Worm (Caenorhabditis elegans): Measurements from ENCODE around the gene C17F4.12.
"Not testable (repeated sequence)": the region's sequence is repeated elsewhere in the genome, so short reads cannot be mapped to it uniquely, and the experiment has no call there.

C17F4.12 gene

DNA sequence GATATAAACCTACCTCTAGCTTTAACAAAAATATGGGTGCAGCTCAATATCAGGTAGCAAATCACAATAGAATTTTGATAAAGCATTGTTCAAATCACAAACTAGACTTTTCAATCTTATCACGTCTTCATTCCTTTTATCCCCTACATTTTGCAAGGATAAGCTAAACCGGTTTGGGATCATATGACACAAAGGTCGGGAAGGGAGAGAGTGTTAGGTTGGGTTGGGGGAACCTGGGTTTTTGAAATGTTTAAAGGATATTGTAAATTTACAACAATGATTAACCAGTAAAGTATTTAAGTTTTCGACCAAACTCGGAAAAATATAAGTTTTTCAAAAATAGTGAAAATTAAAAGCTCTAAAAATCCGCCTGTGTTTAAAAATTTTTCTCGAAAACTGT, at the start of gene C17F4.12:
TSS of gene C17F4.12 (minus strand) at position 101 of the 400 bp plus-strand sequence.
- TF ChIP-seq med-1 (GFP tag; optimal IDR thresholded peaks at IDR 0.05; ENCODE audit: insufficient read depth) (no peak), ref-1 (GFP tag; conservative IDR thresholded peaks at IDR 0.05) (no peak), cog-1 (tag; optimal IDR thresholded peaks at IDR 0.05) (no peak), flt-1 (GFP tag; IDR thresholded peaks at IDR 0.05) (no peak), ztf-23 (GFP tag; IDR thresholded peaks at IDR 0.05) (no peak), klf-2 (GFP tag; conservative IDR thresholded peaks at IDR 0.05) (no peak), ztf-29 (GFP tag; IDR thresholded peaks at IDR 0.05) (no peak), tab-1 (GFP tag; IDR thresholded peaks at IDR 0.05) (no peak), T22C8.4 (GFP tag; IDR thresholded peaks at IDR 0.05) (no peak)

DNA sequence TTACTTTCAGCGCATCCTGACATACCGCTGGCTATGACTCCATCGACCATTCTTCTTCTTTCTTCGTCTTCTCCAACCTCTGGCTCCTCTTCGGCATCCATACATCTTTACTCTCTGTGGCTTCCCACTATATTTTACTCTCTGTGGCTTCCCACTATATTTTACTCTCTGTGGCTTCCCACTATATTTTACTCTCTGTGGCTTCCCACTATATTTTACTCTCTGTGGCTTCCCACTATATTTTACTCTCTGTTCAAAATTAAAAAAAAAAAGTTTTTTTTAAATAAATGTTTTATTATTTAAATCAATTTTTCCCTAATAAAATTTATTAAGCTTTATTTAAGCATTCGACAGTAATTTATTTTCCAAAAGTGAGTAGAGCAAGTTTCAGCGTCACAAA, 46.6 kb upstream of the C17F4.12 start, which contains the start of gene F39E9.14:
TSS of gene F39E9.14 (minus strand) at position 101 of the 400 bp plus-strand sequence.
- not testable (repeated sequence) for TF ChIP-seq ztf-29 (GFP tag; IDR thresholded peaks at IDR 0.05); tab-1 (GFP tag; IDR thresholded peaks at IDR 0.05); klf-2 (GFP tag; conservative IDR thresholded peaks at IDR 0.05)

DNA sequence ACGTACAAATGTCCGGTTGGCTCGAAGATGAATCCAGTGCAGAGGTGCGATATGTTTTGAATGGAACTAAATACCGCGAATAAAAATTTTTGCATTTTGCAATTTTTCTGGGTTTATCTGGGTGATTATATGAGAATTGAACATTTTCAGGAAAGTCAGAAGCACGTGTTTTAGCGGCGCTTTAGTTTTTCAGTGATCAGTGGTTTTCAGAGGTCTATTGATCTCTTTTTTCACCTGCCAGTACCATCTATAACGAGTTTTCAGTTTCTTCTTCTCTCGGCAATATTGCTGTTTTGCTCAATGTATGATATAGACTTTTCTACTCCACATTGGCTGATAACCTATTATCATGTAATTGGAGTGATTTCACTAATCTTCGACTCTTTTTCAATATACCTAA, 43.1 kb upstream of the C17F4.12 start, which contains the start of gene sri-63:
TSS of gene sri-63 (plus strand) at position 301 of the 400 bp plus-strand sequence.
- TF ChIP-seq klf-2 (GFP tag; conservative IDR thresholded peaks at IDR 0.05) (no peak), ztf-23 (GFP tag; IDR thresholded peaks at IDR 0.05) (no peak), T22C8.4 (GFP tag; IDR thresholded peaks at IDR 0.05) (no peak), flt-1 (GFP tag; IDR thresholded peaks at IDR 0.05) (no peak), tab-1 (GFP tag; IDR thresholded peaks at IDR 0.05) (no peak), cog-1 (tag; optimal IDR thresholded peaks at IDR 0.05) (no peak), med-1 (GFP tag; optimal IDR thresholded peaks at IDR 0.05; ENCODE audit: insufficient read depth) (no peak), ref-1 (GFP tag; conservative IDR thresholded peaks at IDR 0.05) (no peak), ztf-29 (GFP tag; IDR thresholded peaks at IDR 0.05) (no peak)

DNA sequence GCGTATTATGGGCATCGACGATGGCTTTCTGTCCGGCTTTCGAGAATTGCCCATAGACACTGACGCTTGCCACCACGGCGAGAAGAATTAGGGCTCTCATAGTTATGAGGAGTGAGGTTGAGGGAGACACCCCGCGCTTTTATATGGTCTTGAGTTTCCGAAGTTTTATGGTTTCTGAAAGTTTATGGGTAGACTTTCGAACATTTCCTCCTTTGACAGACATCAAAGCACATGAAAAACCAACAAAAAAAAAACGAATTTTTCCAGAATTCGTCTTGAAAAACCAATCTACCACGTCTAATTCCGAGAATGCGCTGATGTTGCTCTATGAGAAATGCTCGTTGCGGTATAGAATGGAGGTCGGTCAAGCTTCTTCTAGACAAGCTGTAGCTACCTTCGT, 40.6 kb upstream of the C17F4.12 start, which contains the start of gene scl-15:
TSS of gene scl-15 (minus strand) at position 101 of the 400 bp plus-strand sequence.
- TF ChIP-seq ztf-29 (GFP tag; IDR thresholded peaks at IDR 0.05) (no peak), klf-2 (GFP tag; conservative IDR thresholded peaks at IDR 0.05) (no peak), T22C8.4 (GFP tag; IDR thresholded peaks at IDR 0.05) (no peak), tab-1 (GFP tag; IDR thresholded peaks at IDR 0.05) (no peak), ztf-23 (GFP tag; IDR thresholded peaks at IDR 0.05) (no peak), ref-1 (GFP tag; conservative IDR thresholded peaks at IDR 0.05) (no peak), flt-1 (GFP tag; IDR thresholded peaks at IDR 0.05) (no peak), med-1 (GFP tag; optimal IDR thresholded peaks at IDR 0.05; ENCODE audit: insufficient read depth) (no peak), cog-1 (tag; optimal IDR thresholded peaks at IDR 0.05) (no peak)

DNA sequence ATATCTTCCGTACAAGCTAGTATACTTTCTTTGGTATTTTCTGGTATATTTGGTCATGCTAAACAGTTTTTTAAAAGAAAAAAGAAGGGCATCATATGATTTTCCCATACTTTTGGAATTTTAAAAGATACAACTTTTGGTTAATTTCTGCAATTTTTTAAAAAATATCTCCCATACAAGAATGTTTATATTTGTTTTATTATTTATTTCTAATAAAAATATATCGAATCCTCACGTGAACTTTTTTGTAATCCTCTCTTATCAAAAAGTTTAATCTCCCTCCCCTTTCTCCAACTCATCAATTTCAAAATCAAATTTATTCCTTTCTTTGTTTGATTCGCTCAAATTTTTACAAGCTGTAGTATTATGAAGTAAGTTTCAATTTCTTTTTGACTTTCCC, 38.4 kb upstream of the C17F4.12 start, which contains the start of gene nep-13:
TSS of gene nep-13 (plus strand) at position 301 of the 400 bp plus-strand sequence.
- no peak for TF ChIP-seq ref-1 (GFP tag; conservative IDR thresholded peaks at IDR 0.05)
- TF ChIP-seq med-1 (GFP tag; optimal IDR thresholded peaks at IDR 0.05; ENCODE audit: insufficient read depth), result no peak

DNA sequence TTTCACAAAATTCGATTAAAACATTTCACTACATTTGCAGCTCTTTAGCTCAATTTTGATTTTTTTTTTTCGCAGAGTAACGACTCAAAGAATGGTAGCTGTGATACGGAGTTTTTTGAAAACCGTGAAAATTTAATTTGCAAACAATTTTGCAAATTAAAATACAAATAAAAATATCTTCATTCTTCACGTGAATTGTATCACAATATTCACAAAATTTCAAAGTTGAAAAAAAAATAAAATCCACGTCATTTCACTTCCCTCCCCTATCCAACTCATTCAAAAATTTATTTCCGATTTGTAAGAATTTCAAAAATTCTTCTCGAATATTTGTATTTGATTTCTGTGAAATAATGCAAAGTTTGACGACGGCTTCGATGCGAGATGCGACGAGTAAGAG, 34.7 kb upstream of the C17F4.12 start, which contains the start of gene wht-4:
TSS of gene wht-4 (plus strand) at position 301 of the 400 bp plus-strand sequence.
- no peak for TF ChIP-seq klf-2 (GFP tag; conservative IDR thresholded peaks at IDR 0.05)
- TF ChIP-seq flt-1 (GFP tag; IDR thresholded peaks at IDR 0.05), result no peak
- TF ChIP-seq ztf-29 (GFP tag; IDR thresholded peaks at IDR 0.05), result no peak

DNA sequence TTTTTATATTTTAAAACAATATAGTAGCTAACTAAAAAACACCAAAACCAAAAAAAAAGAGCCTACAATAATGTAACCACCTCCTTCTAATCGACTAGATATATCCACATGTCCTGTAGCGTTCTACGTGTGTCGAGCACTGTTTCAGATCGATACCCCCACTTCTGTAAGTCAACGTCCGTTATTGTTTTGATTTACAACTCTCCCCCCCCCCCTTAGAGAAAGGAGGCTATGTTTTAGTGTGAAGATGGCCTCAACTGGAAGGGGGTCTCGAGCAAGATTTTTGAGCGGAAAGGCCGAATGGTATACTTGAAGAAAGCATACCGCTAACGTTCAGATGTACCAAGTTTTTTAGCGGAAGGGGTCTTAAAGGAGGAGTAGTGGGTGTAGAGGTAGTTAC, 33.7 kb upstream of the C17F4.12 start, which contains the start of gene F02E11.4:
TSS of gene F02E11.4 (minus strand) at position 101 of the 400 bp plus-strand sequence.
- TF ChIP-seq cog-1 (tag; optimal IDR thresholded peaks at IDR 0.05) (no peak), ztf-29 (GFP tag; IDR thresholded peaks at IDR 0.05) (no peak), flt-1 (GFP tag; IDR thresholded peaks at IDR 0.05) (no peak), med-1 (GFP tag; optimal IDR thresholded peaks at IDR 0.05; ENCODE audit: insufficient read depth) (no peak), klf-2 (GFP tag; conservative IDR thresholded peaks at IDR 0.05) (no peak), ztf-23 (GFP tag; IDR thresholded peaks at IDR 0.05) (no peak), T22C8.4 (GFP tag; IDR thresholded peaks at IDR 0.05) (no peak), ref-1 (GFP tag; conservative IDR thresholded peaks at IDR 0.05) (no peak), tab-1 (GFP tag; IDR thresholded peaks at IDR 0.05) (no peak)

DNA sequence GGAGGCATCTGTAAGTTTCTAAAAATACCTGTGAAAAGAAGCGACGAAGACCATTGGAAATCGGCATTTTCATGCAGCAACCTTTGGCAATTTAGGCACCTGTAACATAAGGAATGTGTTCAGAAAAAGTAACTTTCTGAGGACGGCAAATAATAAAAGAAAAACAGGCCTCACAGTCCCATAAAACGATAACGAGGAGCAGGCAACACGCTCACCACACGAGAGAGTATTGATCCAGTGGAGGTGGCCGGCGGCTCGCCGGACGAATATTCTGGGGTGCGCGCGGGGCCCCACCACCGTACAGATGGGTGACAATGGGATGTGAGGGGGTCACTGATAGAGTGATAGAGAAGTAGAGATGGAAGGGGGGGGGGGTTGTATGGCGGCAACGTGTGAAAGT, 31.0 kb upstream of the C17F4.12 start, which contains the start of gene F02E11.3:
TSS of gene F02E11.3 (minus strand) at position 101 of the 400 bp plus-strand sequence.
- TF ChIP-seq klf-2 (GFP tag; conservative IDR thresholded peaks at IDR 0.05), result no peak
- no peak for TF ChIP-seq med-1 (GFP tag; optimal IDR thresholded peaks at IDR 0.05; ENCODE audit: insufficient read depth)
- TF ChIP-seq ref-1 (GFP tag; conservative IDR thresholded peaks at IDR 0.05), result no peak
- no peak for TF ChIP-seq T22C8.4 (GFP tag; IDR thresholded peaks at IDR 0.05)
- no peak for TF ChIP-seq tab-1 (GFP tag; IDR thresholded peaks at IDR 0.05)
- TF ChIP-seq cog-1 (tag; optimal IDR thresholded peaks at IDR 0.05), result no peak
- no peak for TF ChIP-seq flt-1 (GFP tag; IDR thresholded peaks at IDR 0.05)
- TF ChIP-seq ztf-23 (GFP tag; IDR thresholded peaks at IDR 0.05), result no peak
- no peak for TF ChIP-seq ztf-29 (GFP tag; IDR thresholded peaks at IDR 0.05)

DNA sequence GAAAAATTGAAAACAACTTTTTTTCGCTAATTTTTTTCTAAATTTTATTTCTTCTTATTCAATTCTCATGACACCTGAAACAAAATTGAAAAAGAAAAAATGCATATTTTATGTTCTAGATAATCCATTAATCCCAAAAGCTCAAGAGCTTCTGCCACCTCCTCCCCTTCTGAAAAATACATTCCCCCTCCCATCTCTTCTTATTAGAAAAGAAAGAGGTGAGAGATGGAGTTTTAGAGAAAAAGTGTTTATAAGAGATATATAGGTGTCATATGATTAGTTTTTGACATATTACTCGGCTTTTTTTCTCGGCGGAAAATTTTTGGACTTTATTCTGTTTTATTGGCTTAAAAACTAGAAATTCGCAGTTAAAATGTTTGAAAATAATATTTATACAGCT, 26.6 kb upstream of the C17F4.12 start:
- TF ChIP-seq tab-1 (GFP tag; IDR thresholded peaks at IDR 0.05), result no peak
- no peak for TF ChIP-seq T22C8.4 (GFP tag; IDR thresholded peaks at IDR 0.05)
- TF ChIP-seq ztf-29 (GFP tag; IDR thresholded peaks at IDR 0.05), result no peak
- TF ChIP-seq klf-2 (GFP tag; conservative IDR thresholded peaks at IDR 0.05), result no peak
- no peak for TF ChIP-seq ztf-23 (GFP tag; IDR thresholded peaks at IDR 0.05)
- TF ChIP-seq cog-1 (tag; optimal IDR thresholded peaks at IDR 0.05), result no peak
- no peak for TF ChIP-seq med-1 (GFP tag; optimal IDR thresholded peaks at IDR 0.05; ENCODE audit: insufficient read depth)
- TF ChIP-seq flt-1 (GFP tag; IDR thresholded peaks at IDR 0.05), result no peak
- no peak for TF ChIP-seq ref-1 (GFP tag; conservative IDR thresholded peaks at IDR 0.05)

DNA sequence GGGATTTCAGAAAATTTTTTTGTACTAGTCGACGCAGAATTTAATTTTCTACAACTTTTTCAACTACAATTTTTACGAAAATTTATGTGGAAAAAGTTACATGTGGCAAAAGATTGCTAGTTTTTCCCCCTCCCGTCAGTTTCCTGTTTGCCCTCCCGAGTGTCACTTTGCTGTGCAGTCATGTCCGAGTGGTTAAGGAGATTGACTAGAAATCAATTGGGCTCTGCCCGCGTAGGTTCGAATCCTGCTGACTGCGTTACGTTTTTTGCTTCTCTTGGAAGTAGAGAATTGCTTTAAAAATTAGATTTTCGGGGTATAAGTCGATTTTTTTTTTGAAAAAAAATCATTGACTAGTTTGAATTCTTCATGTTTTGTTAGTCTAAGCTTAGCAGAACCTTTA, 23.8 kb upstream of the C17F4.12 start:
- TF ChIP-seq ztf-23 (GFP tag; IDR thresholded peaks at IDR 0.05) (no peak), T22C8.4 (GFP tag; IDR thresholded peaks at IDR 0.05) (peak; percentile 41), flt-1 (GFP tag; IDR thresholded peaks at IDR 0.05) (peak; percentile 69), ref-1 (GFP tag; conservative IDR thresholded peaks at IDR 0.05) (0 out of 2 replicates have a peak, but pooled peaks have one; percentile 34), ztf-29 (GFP tag; IDR thresholded peaks at IDR 0.05) (no peak), med-1 (GFP tag; optimal IDR thresholded peaks at IDR 0.05; ENCODE audit: insufficient read depth) (no peak), tab-1 (GFP tag; IDR thresholded peaks at IDR 0.05) (peak; percentile 68), klf-2 (GFP tag; conservative IDR thresholded peaks at IDR 0.05) (0 out of 2 replicates have a peak, but pooled peaks have one; percentile 6)
